Worm (Caenorhabditis elegans): Measurements from ENCODE around the gene T19C4.5.

DNA sequence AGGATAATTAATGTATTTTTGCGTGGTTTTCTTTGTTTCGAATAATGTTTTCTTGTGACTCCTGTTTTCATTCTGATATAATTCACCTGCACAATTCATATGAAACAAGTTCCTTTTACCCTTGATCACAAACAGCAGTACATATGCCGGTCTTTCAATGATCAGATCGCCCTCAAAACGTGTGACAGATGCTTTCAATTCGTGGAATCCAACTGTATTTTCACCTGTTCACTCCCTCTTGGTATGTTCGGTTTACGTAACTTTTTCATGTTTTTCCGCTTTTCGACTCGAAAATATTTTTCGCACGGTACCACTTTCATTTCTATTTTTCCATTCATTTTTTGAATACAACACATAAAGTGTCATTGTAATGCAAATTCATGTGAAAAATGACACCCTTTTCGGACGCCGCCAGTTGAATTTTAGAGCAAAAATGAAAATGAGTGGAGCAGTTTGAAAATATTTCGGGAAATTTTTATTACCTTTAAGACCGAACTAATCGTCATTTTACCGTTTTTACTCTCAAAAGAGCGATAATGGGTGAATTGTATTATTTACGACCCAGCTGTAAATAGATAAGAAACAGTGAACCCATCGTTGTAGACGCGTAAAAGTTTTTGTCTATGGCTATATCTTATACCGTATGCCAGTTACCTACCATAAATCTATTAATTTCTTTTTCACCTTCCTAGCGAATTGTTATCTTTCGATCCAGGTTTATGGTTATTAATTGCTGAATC is 30.0 kb downstream of the T19C4.5 start, which contains the start of gene K10D6.4:
- TF ChIP-seq mdl-1 (tag; optimal IDR thresholded peaks at IDR 0.05) (no peak), ama-1 (optimal IDR thresholded peaks at IDR 0.05) (no peak), fos-1 (tag; optimal IDR thresholded peaks at IDR 0.05) (no peak), nhr-76 (tag; optimal IDR thresholded peaks at IDR 0.05) (no peak), egl-27 (tag; optimal IDR thresholded peaks at IDR 0.05) (no peak), ztf-11 (tag; optimal IDR thresholded peaks at IDR 0.05) (no peak), nhr-11 (tag; optimal IDR thresholded peaks at IDR 0.05) (no peak), rnt-1 (tag; optimal IDR thresholded peaks at IDR 0.05) (no peak), ceh-90 (tag; optimal IDR thresholded peaks at IDR 0.05) (no peak), elt-3 (tag; optimal IDR thresholded peaks at IDR 0.05) (no peak), nhr-237 (tag; optimal IDR thresholded peaks at IDR 0.05) (no peak), mab-9 (GFP tag; IDR thresholded peaks at IDR 0.05) (no peak), mep-1 (tag; optimal IDR thresholded peaks at IDR 0.05) (no peak)

Measured in whole organism, L1 larva.